Fruit fly (Drosophila melanogaster): ENCODE measurements around the gene CG11247.

The CG11247 gene

dm6 chr3L:21727013-21727727 lies 1.4 kb downstream of the CG11247 start (continued):
- no peak for TF ChIP-seq CG4360 (GFP tag; IDR thresholded peaks at IDR 0.05)
- no peak for TF ChIP-seq Dref (GFP tag; IDR thresholded peaks at IDR 0.05)
- no peak for TF ChIP-seq CG4617 (GFP tag; optimal IDR thresholded peaks at IDR 0.05; ENCODE audit: borderline replicate concordance)
- no peak for TF ChIP-seq CG12942 (GFP tag; optimal IDR thresholded peaks at IDR 0.05)
- no peak for TF ChIP-seq Lim3 (GFP tag; IDR thresholded peaks at IDR 0.05)
- TF ChIP-seq sug (tag; optimal IDR thresholded peaks at IDR 0.05), result no peak
- no peak for TF ChIP-seq Dll (GFP tag; IDR thresholded peaks at IDR 0.05; ENCODE audit: partially characterized antibody)
- TF ChIP-seq stc (GFP tag; IDR thresholded peaks at IDR 0.05), result no peak
- no peak for TF ChIP-seq Taf1 (GFP tag; IDR thresholded peaks at IDR 0.05)
- no peak for TF ChIP-seq Camta (GFP tag; optimal IDR thresholded peaks at IDR 0.05)
- no peak for TF ChIP-seq CG16813 (GFP tag; IDR thresholded peaks at IDR 0.05; ENCODE audit: partially characterized antibody)
- no peak for TF ChIP-seq Hey (tag; optimal IDR thresholded peaks at IDR 0.05)
- TF ChIP-seq CG34422 (GFP tag; IDR thresholded peaks at IDR 0.05), result no peak
- TF ChIP-seq MBD-R2 (GFP tag; IDR thresholded peaks at IDR 0.05), result no peak
- no peak for TF ChIP-seq Antp (GFP tag; optimal IDR thresholded peaks at IDR 0.05)
- no peak for TF ChIP-seq Usf (GFP tag; optimal IDR thresholded peaks at IDR 0.05)
- TF ChIP-seq NFAT (GFP tag; IDR thresholded peaks at IDR 0.05), result no peak
- no peak for TF ChIP-seq Atf6 (GFP tag; IDR thresholded peaks at IDR 0.05)
- no peak for TF ChIP-seq CkIIα-i1 (GFP tag; IDR thresholded peaks at IDR 0.05)
- no peak for TF ChIP-seq CG7357 (GFP tag; IDR thresholded peaks at IDR 0.05)
- TF ChIP-seq br (optimal IDR thresholded peaks at IDR 0.05), result no peak
- 0 out of 3 replicates have a peak, but pooled peaks have one; percentile 29 for TF ChIP-seq ci (GFP tag; IDR thresholded peaks at IDR 0.05)
- no peak for TF ChIP-seq CG31224 (GFP tag; IDR thresholded peaks at IDR 0.05)
- no peak for TF ChIP-seq wor (GFP tag; IDR thresholded peaks at IDR 0.05)
- no peak for TF ChIP-seq CG15514 (GFP tag; optimal IDR thresholded peaks at IDR 0.05)
- no peak for TF ChIP-seq CG12744 (GFP tag; optimal IDR thresholded peaks at IDR 0.05)
- TF ChIP-seq CG14050 (GFP tag; IDR thresholded peaks at IDR 0.05), result no peak
- TF ChIP-seq bab2 (GFP tag; optimal IDR thresholded peaks at IDR 0.05), result no peak
- no peak for TF ChIP-seq CG2678 (tag; optimal IDR thresholded peaks at IDR 0.05)
- no peak for TF ChIP-seq CG17612 (GFP tag; IDR thresholded peaks at IDR 0.05)
- no peak for TF ChIP-seq Mrtf (GFP tag; IDR thresholded peaks at IDR 0.05)
- peak; percentile 66 for TF ChIP-seq gem (tag; optimal IDR thresholded peaks at IDR 0.05)
- no peak for TF ChIP-seq sqz (GFP tag; optimal IDR thresholded peaks at IDR 0.05)
- TF ChIP-seq Drgx (GFP tag; IDR thresholded peaks at IDR 0.05), result no peak
- TF ChIP-seq CG3065 (GFP tag; optimal IDR thresholded peaks at IDR 0.05), result no peak
- no peak for TF ChIP-seq al (GFP tag; IDR thresholded peaks at IDR 0.05)
- TF ChIP-seq CG1024 (GFP tag; IDR thresholded peaks at IDR 0.05), result no peak
- TF ChIP-seq CTCF (GFP tag; optimal IDR thresholded peaks at IDR 0.05), result no peak
- TF ChIP-seq Elba2 (GFP tag; optimal IDR thresholded peaks at IDR 0.05), result no peak
- no peak for TF ChIP-seq Rx (GFP tag; IDR thresholded peaks at IDR 0.05)
- TF ChIP-seq CG8281 (tag; optimal IDR thresholded peaks at IDR 0.05), result no peak
- peak; percentile 18 for TF ChIP-seq tio (GFP tag; optimal IDR thresholded peaks at IDR 0.05)
- no peak for TF ChIP-seq otp (GFP tag; IDR thresholded peaks at IDR 0.05)
- no peak for TF ChIP-seq slp2 (GFP tag; optimal IDR thresholded peaks at IDR 0.05)
- TF ChIP-seq gt (GFP tag; IDR thresholded peaks at IDR 0.05), result no peak
- no peak for TF ChIP-seq CG7928 (GFP tag; optimal IDR thresholded peaks at IDR 0.05)
- no peak for TF ChIP-seq CG5953 (GFP tag; IDR thresholded peaks at IDR 0.05)
- no peak for TF ChIP-seq en (GFP tag; optimal IDR thresholded peaks at IDR 0.05)
- TF ChIP-seq CG1647 (GFP tag; optimal IDR thresholded peaks at IDR 0.05), result no peak
- no peak for TF ChIP-seq Six4 (GFP tag; optimal IDR thresholded peaks at IDR 0.05)
- TF ChIP-seq az2 (GFP tag; optimal IDR thresholded peaks at IDR 0.05), result peak; percentile 9
- TF ChIP-seq fd102C (GFP tag; optimal IDR thresholded peaks at IDR 0.05), result no peak
- no peak for TF ChIP-seq CG17802 (tag; optimal IDR thresholded peaks at IDR 0.05)
